Worm (Caenorhabditis elegans) whole organism, L1 larva: ENCODE measurements around the gene pisy-1.

Experiments
- aha-1 ChIP-seq: fragments of 150-350 bp; optimal IDR thresholded peaks from 2 replicates; lab custom pipeline; 2014; ENCODE audit warnings: missing biosample characterization, missing genetic modification characterization
- blmp-1 ChIP-seq: fragments of 150-350 bp; optimal IDR thresholded peaks from 2 replicates; lab custom pipeline; 2014; ENCODE audit warnings: missing biosample characterization, missing genetic modification characterization
- dpl-1 ChIP-seq, 3 experiments: fragments of 150-350 bp in 2 of 3; sonication (generic microtip) in 1 of 3; optimal IDR thresholded peaks; 2 replicates each; lab custom pipeline; 2014 to 2017; ENCODE audit warnings: missing biosample characterization in 3 of 3, missing genetic modification characterization in 3 of 3, missing genetic modification reagents in 3 of 3
- pqm-1 ChIP-seq: sonication (generic microtip); optimal IDR thresholded peaks from 3 replicates; lab custom pipeline; 2017; ENCODE audit warnings: missing biosample characterization, missing genetic modification characterization
- zag-1 ChIP-seq: fragments of 150-350 bp; optimal IDR thresholded peaks from 2 replicates; lab custom pipeline; 2014; ENCODE audit warnings: missing biosample characterization, missing genetic modification characterization

DNA sequence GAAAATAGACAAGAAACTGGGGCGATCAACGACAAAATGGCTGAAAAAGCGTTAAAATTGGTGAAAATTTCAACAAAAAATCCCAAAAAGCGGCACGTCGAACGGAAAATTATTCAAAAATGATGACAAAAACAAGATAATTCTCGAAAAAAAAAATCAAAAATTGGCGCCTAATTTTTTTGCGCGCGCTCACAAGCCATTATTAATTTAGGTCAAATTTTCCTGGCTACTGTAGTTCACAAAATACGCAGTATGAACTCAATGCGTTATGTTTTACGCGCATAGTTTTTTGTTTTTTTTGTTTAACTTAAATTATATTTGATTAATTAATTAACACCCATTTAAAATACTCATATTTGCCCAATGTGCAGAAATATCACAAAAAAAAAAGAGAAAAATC lies 1.2 kb upstream of the pisy-1 start:
- no peak for TF ChIP-seq blmp-1 (tag; lab: Kevin White, UChicago)
- TF ChIP-seq dpl-1 (GFP tag; optimal IDR thresholded peaks at IDR 0.05; lab: Kevin White, UChicago), result no peak
- TF ChIP-seq pqm-1 (tag; lab: Kevin White, UChicago), result no peak
- no peak for TF ChIP-seq aha-1 (tag; lab: Kevin White, UChicago)
- TF ChIP-seq zag-1 (tag; lab: Kevin White, UChicago), result no peak
